Worm (Caenorhabditis elegans) whole organism, young adult: ENCODE data around the gene copb-2.
A peak's percentile ranks its signal among the peaks of the same experiment; 100 is the strongest.

Source experiments
- B0336.3 ChIP-seq: fragments of 200-800 bp; sonication (Bioruptor generic); IDR thresholded peaks from 2 replicates; pipeline ENCODE4 v1.3.6; 2022; ENCODE audit warnings: missing genetic modification characterization, missing compliant biosample characterization
- C06A6.2 ChIP-seq: fragments of 200-800 bp; sonication (Bioruptor generic); conservative IDR thresholded peaks from 2 replicates; pipeline ENCODE4 v1.3.6; 2022; ENCODE audit warnings: missing genetic modification characterization, missing compliant biosample characterization
- D2030.7 ChIP-seq: fragments of 200-800 bp; sonication (Bioruptor generic); IDR thresholded peaks from 2 replicates; pipeline ENCODE4 v1.3.6; 2022; ENCODE audit warnings: missing genetic modification reagents, missing genetic modification characterization, missing compliant biosample characterization
- F10E7.11 ChIP-seq: sonication (generic microtip); optimal IDR thresholded peaks from 2 replicates; lab custom pipeline; 2017; ENCODE audit warnings: mild to moderate bottlenecking, missing genetic modification characterization, moderate library complexity, missing compliant biosample characterization
- F22D6.2 ChIP-seq: sonication (generic microtip); optimal IDR thresholded peaks from 2 replicates; lab custom pipeline; 2016; ENCODE audit warnings: mild to moderate bottlenecking, missing genetic modification characterization, missing compliant biosample characterization
- F23B12.7 ChIP-seq: sonication (generic microtip); optimal IDR thresholded peaks from 2 replicates; lab custom pipeline; 2017; ENCODE audit warnings: missing genetic modification characterization, mild to moderate bottlenecking, missing compliant biosample characterization, antibody characterized with exemption, moderate library complexity; ENCODE audit not compliant: insufficient read depth
- F37B4.10 ChIP-seq: fragments of 200-800 bp; sonication (Bioruptor generic); IDR thresholded peaks from 2 replicates; pipeline ENCODE4 v1.3.6; 2022; ENCODE audit warnings: missing genetic modification characterization, missing compliant biosample characterization
- F49E8.2 ChIP-seq: sonication (generic microtip); optimal IDR thresholded peaks from 3 replicates; lab custom pipeline; 2017; ENCODE audit warnings: missing genetic modification characterization, mild to moderate bottlenecking, missing compliant biosample characterization, antibody characterized with exemption, moderate library complexity; ENCODE audit not compliant: insufficient read depth
- F52B5.7 ChIP-seq: sonication (generic microtip); optimal IDR thresholded peaks from 2 replicates; lab custom pipeline; 2016; ENCODE audit warnings: mild to moderate bottlenecking, missing genetic modification characterization, missing compliant biosample characterization
- F55B11.4 ChIP-seq: sonication (generic microtip); optimal IDR thresholded peaks from 2 replicates; lab custom pipeline; 2016; ENCODE audit warnings: missing compliant biosample characterization, missing genetic modification characterization, borderline replicate concordance; ENCODE audit not compliant: insufficient read depth
- F57C9.4 ChIP-seq: sonication (generic microtip); optimal IDR thresholded peaks from 2 replicates; lab custom pipeline; 2017; ENCODE audit warnings: mild to moderate bottlenecking, missing genetic modification characterization, missing compliant biosample characterization
- K12H6.12 ChIP-seq: fragments of 200-800 bp; sonication (Bioruptor generic); optimal IDR thresholded peaks from 2 replicates; lab custom pipeline; 2018; ENCODE audit warnings: mild to moderate bottlenecking, missing genetic modification characterization, missing compliant biosample characterization
- Y53G8AR.9 ChIP-seq: fragments of 200-800 bp; sonication (Bioruptor generic); conservative IDR thresholded peaks from 2 replicates; pipeline ENCODE4 v1.3.6; 2022; ENCODE audit warnings: missing genetic modification reagents, missing genetic modification characterization, missing compliant biosample characterization
- Y67H2A.10 ChIP-seq: fragments of 200-800 bp; sonication (Bioruptor generic); conservative IDR thresholded peaks from 2 replicates; pipeline ENCODE4 v1.3.6; 2022; ENCODE audit warnings: missing genetic modification reagents, missing genetic modification characterization, missing compliant biosample characterization
- Y79H2A.3 ChIP-seq: fragments of 200-800 bp; sonication (Bioruptor generic); conservative IDR thresholded peaks from 2 replicates; pipeline ENCODE4 v1.3.6; 2022; ENCODE audit warnings: missing genetic modification reagents, missing genetic modification characterization, missing compliant biosample characterization
- Y95B8A.8 ChIP-seq: fragments of 200-800 bp; sonication (Bioruptor generic); IDR thresholded peaks from 2 replicates; pipeline ENCODE4 v1.3.6; 2022; ENCODE audit warnings: missing genetic modification reagents, missing genetic modification characterization, missing compliant biosample characterization
- atf-7 ChIP-seq: sonication (generic microtip); optimal IDR thresholded peaks from 2 replicates; lab custom pipeline; 2017; ENCODE audit warnings: mild to moderate bottlenecking, missing genetic modification characterization, missing compliant biosample characterization
- athp-1 ChIP-seq: sonication (generic microtip); optimal IDR thresholded peaks from 2 replicates; lab custom pipeline; 2017; ENCODE audit warnings: mild to moderate bottlenecking, missing genetic modification characterization, missing compliant biosample characterization
- ccch-3 ChIP-seq: fragments of 200-800 bp; sonication (Bioruptor generic); optimal IDR thresholded peaks from 2 replicates; lab custom pipeline; 2018; ENCODE audit warnings: mild to moderate bottlenecking, missing genetic modification characterization, missing compliant biosample characterization
- cebp-2 ChIP-seq: fragments of 200-800 bp; sonication (Bioruptor generic); IDR thresholded peaks from 2 replicates; pipeline ENCODE4 v1.3.6; 2022; ENCODE audit warnings: missing genetic modification characterization, missing compliant biosample characterization
- ceh-100 ChIP-seq: fragments of 200-800 bp; sonication (Bioruptor generic); IDR thresholded peaks from 2 replicates; pipeline ENCODE4 v1.3.6; 2022; ENCODE audit warnings: missing genetic modification reagents, missing genetic modification characterization, missing compliant biosample characterization
- ceh-58 ChIP-seq: fragments of 200-800 bp; sonication (Bioruptor generic); IDR thresholded peaks from 2 replicates; pipeline ENCODE4 v1.3.6; 2022; ENCODE audit warnings: missing genetic modification characterization, missing compliant biosample characterization
- dpff-1 ChIP-seq: sonication (generic microtip); optimal IDR thresholded peaks from 2 replicates; lab custom pipeline; 2017; ENCODE audit warnings: mild to moderate bottlenecking, missing genetic modification characterization, missing compliant biosample characterization
- efl-1 ChIP-seq: fragments of 150-350 bp; optimal IDR thresholded peaks from 2 replicates; lab custom pipeline; 2014; ENCODE audit warnings: missing biosample characterization, missing genetic modification reagents, missing genetic modification characterization
- egl-44 ChIP-seq: fragments of 200-800 bp; sonication (Bioruptor generic); IDR thresholded peaks from 2 replicates; pipeline ENCODE4 v1.3.6; 2022; ENCODE audit warnings: missing genetic modification reagents, missing genetic modification characterization, missing compliant biosample characterization
- ekl-4 ChIP-seq: fragments of 200-800 bp; sonication (Bioruptor generic); IDR thresholded peaks from 2 replicates; pipeline ENCODE4 v1.3.6; 2022; ENCODE audit warnings: missing genetic modification reagents, missing genetic modification characterization, missing compliant biosample characterization
- him-1 ChIP-seq: sonication (generic microtip); optimal IDR thresholded peaks from 2 replicates; lab custom pipeline; 2016; ENCODE audit warnings: missing genotype, missing genetic modification reagents, missing genetic modification characterization, missing compliant biosample characterization
- hsf-1 ChIP-seq: fragments of 200-800 bp; sonication (Bioruptor generic); IDR thresholded peaks from 2 replicates; pipeline ENCODE4 v1.3.6; 2022; ENCODE audit warnings: missing genetic modification reagents, missing genetic modification characterization, missing compliant biosample characterization
- lag-1 ChIP-seq: fragments of 200-800 bp; sonication (Bioruptor generic); IDR thresholded peaks from 2 replicates; pipeline ENCODE4 v1.3.6; 2022; ENCODE audit warnings: missing genetic modification reagents, missing genetic modification characterization, missing compliant biosample characterization
- lin-40 ChIP-seq: sonication (generic microtip); optimal IDR thresholded peaks from 2 replicates; lab custom pipeline; 2016; ENCODE audit warnings: missing genetic modification characterization, mild to moderate bottlenecking, missing compliant biosample characterization, missing genotype, missing genetic modification reagents
- lsl-1 ChIP-seq: fragments of 200-800 bp; sonication (Bioruptor generic); optimal IDR thresholded peaks from 2 replicates; lab custom pipeline; 2018; ENCODE audit warnings: mild to moderate bottlenecking, missing genetic modification characterization, moderate library complexity, missing compliant biosample characterization
- lsy-27 ChIP-seq: sonication (generic microtip); optimal IDR thresholded peaks from 2 replicates; lab custom pipeline; 2017; ENCODE audit warnings: missing genetic modification characterization, mild to moderate bottlenecking, missing compliant biosample characterization, antibody characterized with exemption, missing genotype, borderline replicate concordance; ENCODE audit not compliant: insufficient read depth
- madf-3 ChIP-seq: fragments of 200-800 bp; sonication (Bioruptor generic); IDR thresholded peaks from 2 replicates; pipeline ENCODE4 v1.3.6; 2022; ENCODE audit warnings: missing genetic modification reagents, missing genetic modification characterization, missing compliant biosample characterization
- mcd-1 ChIP-seq: fragments of 200-800 bp; sonication (Bioruptor generic); IDR thresholded peaks from 2 replicates; pipeline ENCODE4 v1.3.6; 2022; ENCODE audit warnings: missing genetic modification reagents, missing genetic modification characterization, missing compliant biosample characterization
- mes-4 ChIP-seq: sonication (generic microtip); optimal IDR thresholded peaks from 2 replicates; lab custom pipeline; 2016; ENCODE audit warnings: missing genotype, missing genetic modification characterization, missing compliant biosample characterization
- nhr-80 ChIP-seq: sonication (generic microtip); optimal IDR thresholded peaks from 2 replicates; lab custom pipeline; 2016; ENCODE audit warnings: missing genetic modification characterization, missing compliant biosample characterization
- nhr-90 ChIP-seq: sonication (generic microtip); optimal IDR thresholded peaks from 2 replicates; lab custom pipeline; 2016; ENCODE audit warnings: missing genotype, mild to moderate bottlenecking, missing genetic modification characterization, missing compliant biosample characterization
- pbrm-1 ChIP-seq: fragments of 200-800 bp; sonication (Bioruptor generic); IDR thresholded peaks from 2 replicates; pipeline ENCODE4 v1.3.6; 2022; ENCODE audit warnings: missing genetic modification reagents, missing genetic modification characterization, missing compliant biosample characterization
- repo-1 ChIP-seq: sonication (generic microtip); optimal IDR thresholded peaks from 2 replicates; lab custom pipeline; 2017; ENCODE audit warnings: mild to moderate bottlenecking, missing genetic modification characterization, missing compliant biosample characterization
- sdz-38 ChIP-seq: sonication (generic microtip); optimal IDR thresholded peaks from 2 replicates; lab custom pipeline; 2016; ENCODE audit warnings: missing genotype, missing genetic modification characterization, missing compliant biosample characterization
- sea-2 ChIP-seq: fragments of 200-800 bp; sonication (Bioruptor generic); IDR thresholded peaks from 2 replicates; pipeline ENCODE4 v1.3.6; 2022; ENCODE audit warnings: missing genetic modification characterization, missing compliant biosample characterization
- snpc-4 ChIP-seq, 5 experiments: fragments of 150-350 bp in 1 of 5; sonication (generic microtip) in 4 of 5; optimal IDR thresholded peaks; 2 replicates each; lab custom pipeline; 2014 to 2018; ENCODE audit warnings: missing genetic modification characterization in 5 of 5, missing biosample characterization in 3 of 5, antibody characterized with exemption in 2 of 5, mild to moderate bottlenecking in 2 of 5, missing compliant biosample characterization in 2 of 5, missing genotype in 2 of 5, moderate library complexity in 2 of 5, missing genetic modification reagents in 1 of 5
- tbx-9 ChIP-seq: sonication (generic microtip); optimal IDR thresholded peaks from 2 replicates; lab custom pipeline; 2016; ENCODE audit warnings: borderline replicate concordance, missing genetic modification characterization, inconsistent platforms, missing compliant biosample characterization
- unc-130 ChIP-seq: sonication (generic microtip); optimal IDR thresholded peaks from 2 replicates; lab custom pipeline; 2016; ENCODE audit warnings: missing genetic modification reagents, missing genetic modification characterization, missing compliant biosample characterization
- xnd-1 ChIP-seq: sonication (generic microtip); optimal IDR thresholded peaks from 2 replicates; lab custom pipeline; 2016; ENCODE audit warnings: missing genotype, missing genetic modification reagents, missing genetic modification characterization, missing compliant biosample characterization
- ztf-22 ChIP-seq: fragments of 200-800 bp; sonication (Bioruptor generic); optimal IDR thresholded peaks from 2 replicates; lab custom pipeline; 2018; ENCODE audit warnings: mild to moderate bottlenecking, missing genetic modification characterization, moderate library complexity, missing compliant biosample characterization
- ztf-6 ChIP-seq: fragments of 200-800 bp; sonication (Bioruptor generic); IDR thresholded peaks from 2 replicates; pipeline ENCODE4 v1.3.6; 2022; ENCODE audit warnings: missing genetic modification reagents, missing genetic modification characterization, missing compliant biosample characterization

copb-2 gene

ce11 chrIV:9511221-9511638 is 51.7 kb downstream of the copb-2 start (continued):
- TF ChIP-seq mcd-1 (GFP tag; lab: Robert Waterston, UW) = peak; percentile 76
- no peak for TF ChIP-seq ccch-3 (GFP tag; lab: Kevin White, UChicago)
- peak; percentile 56; the same call in 1 of the 2 replicates for TF ChIP-seq ekl-4 (GFP tag; lab: Robert Waterston, UW)
- no peak for TF ChIP-seq ceh-58 (GFP tag; lab: Robert Waterston, UW)
- no peak for TF ChIP-seq F57C9.4 (tag; lab: Kevin White, UChicago)
- peak; percentile 56 for TF ChIP-seq atf-7
- TF ChIP-seq Y95B8A.8 (GFP tag; lab: Robert Waterston, UW) = 0 out of 2 replicates have a peak, but pooled peaks have one; percentile 45
- no peak for TF ChIP-seq lsy-27 (tag; lab: Kevin White, UChicago)
- peak; percentile 12; the same call in 1 of the 2 replicates for TF ChIP-seq cebp-2 (GFP tag; lab: Robert Waterston, UW)
- TF ChIP-seq ceh-100 (GFP tag; lab: Robert Waterston, UW) = 0 out of 2 replicates have a peak, but pooled peaks have one; percentile 37
- TF ChIP-seq unc-130 = no peak
- peak; percentile 56 for TF ChIP-seq F49E8.2
- TF ChIP-seq lag-1 (GFP tag; lab: Robert Waterston, UW) = 0 out of 2 replicates have a peak, but pooled peaks have one; percentile 61
- peak; percentile 24 for TF ChIP-seq F52B5.7 (tag; lab: Kevin White, UChicago)
- TF ChIP-seq him-1 (tag; lab: Kevin White, UChicago) = peak; percentile 51
- peak; percentile 43 for TF ChIP-seq K12H6.12
- TF ChIP-seq lsl-1 (GFP tag; lab: Kevin White, UChicago) = peak; percentile 36
- TF ChIP-seq C06A6.2 (GFP tag; lab: Robert Waterston, UW) = no peak; the same call in 1 of the 2 replicates
- no peak for TF ChIP-seq sea-2 (GFP tag; lab: Robert Waterston, UW)
- no peak for TF ChIP-seq mes-4 (tag; lab: Kevin White, UChicago)
- no peak for TF ChIP-seq tbx-9 (tag; lab: Kevin White, UChicago)
- no peak for TF ChIP-seq F10E7.11 (tag; lab: Kevin White, UChicago)
- TF ChIP-seq F23B12.7 (tag; lab: Kevin White, UChicago) = peak; percentile 17
- no peak for TF ChIP-seq efl-1 (GFP tag; lab: Kevin White, UChicago)
- TF ChIP-seq snpc-4 (GFP tag; optimal IDR thresholded peaks at IDR 0.05; lab: Kevin White, UChicago) = peak; percentile 96
- TF ChIP-seq snpc-4 (tag; optimal IDR thresholded peaks at IDR 0.05; lab: Kevin White, UChicago) = peak; percentile 97 to 99 (median 98)
- TF ChIP-seq F55B11.4 = no peak
- peak; percentile 77; the same call in 1 of the 2 replicates for TF ChIP-seq pbrm-1 (GFP tag; lab: Robert Waterston, UW)
- no peak for TF ChIP-seq ztf-22
- TF ChIP-seq nhr-80 (tag; lab: Kevin White, UChicago) = no peak

- TF ChIP-seq C06A6.2 (GFP tag; lab: Robert Waterston, UW) (no peak), Y67H2A.10 (GFP tag; lab: Robert Waterston, UW) (no peak), hsf-1 (GFP tag; lab: Robert Waterston, UW) (no peak), pbrm-1 (GFP tag; lab: Robert Waterston, UW) (peak; percentile 4; the same call in 1 of the 2 replicates), Y53G8AR.9 (GFP tag; lab: Robert Waterston, UW) (no peak), ztf-6 (GFP tag; lab: Robert Waterston, UW) (no peak), dpff-1 (tag; lab: Kevin White, UChicago) (no peak), nhr-90 (tag; lab: Kevin White, UChicago) (no peak), lin-40 (tag; lab: Kevin White, UChicago) (no peak), mes-4 (tag; lab: Kevin White, UChicago) (no peak), repo-1 (tag; lab: Kevin White, UChicago) (no peak), xnd-1 (tag; lab: Kevin White, UChicago) (no peak), sdz-38 (no peak), egl-44 (GFP tag; lab: Robert Waterston, UW) (no peak), B0336.3 (GFP tag; lab: Robert Waterston, UW) (peak; percentile 53; the same call in 1 of the 2 replicates), F57C9.4 (tag; lab: Kevin White, UChicago) (no peak), Y79H2A.3 (GFP tag; lab: Robert Waterston, UW) (no peak), F22D6.2 (tag; lab: Kevin White, UChicago) (no peak), D2030.7 (GFP tag; lab: Robert Waterston, UW) (no peak; the same call in 1 of the 2 replicates), lsl-1 (GFP tag; lab: Kevin White, UChicago) (peak; percentile 21), madf-3 (no peak), nhr-80 (tag; lab: Kevin White, UChicago) (no peak), athp-1 (tag; lab: Kevin White, UChicago) (no peak), F37B4.10 (no peak)
Observed at ce11 chrIV:9511640-9512039, 52.1 kb downstream of the copb-2 start.
